Worm (Caenorhabditis elegans) whole organism, late embryonic: ENCODE results near the gene B0416.2.

Source experiments
- C38D4.7 ChIP-seq: fragments of 200-800 bp; sonication (Bioruptor generic); optimal IDR thresholded peaks from 2 replicates; lab custom pipeline; 2018; ENCODE audit warnings: mild to moderate bottlenecking, missing genetic modification characterization, moderate library complexity, missing compliant biosample characterization
- F13H6.1 ChIP-seq: sonication (generic microtip); optimal IDR thresholded peaks from 2 replicates; lab custom pipeline; 2016; ENCODE audit warnings: missing genetic modification characterization, missing compliant biosample characterization
- K02D7.2 ChIP-seq: sonication (generic microtip); optimal IDR thresholded peaks from 2 replicates; lab custom pipeline; 2017; ENCODE audit warnings: mild to moderate bottlenecking, missing genetic modification characterization, missing compliant biosample characterization
- T23F11.4 ChIP-seq: fragments of 200-800 bp; sonication (Bioruptor generic); optimal IDR thresholded peaks from 2 replicates; lab custom pipeline; 2018; ENCODE audit warnings: mild to moderate bottlenecking, missing genetic modification characterization, missing compliant biosample characterization
- ahr-1 ChIP-seq: sonication (generic microtip); optimal IDR thresholded peaks from 2 replicates; lab custom pipeline; 2016; ENCODE audit warnings: missing genetic modification characterization, missing compliant biosample characterization
- ama-1 ChIP-seq: fragments of 150-350 bp; optimal IDR thresholded peaks from 2 replicates; lab custom pipeline; 2014
- ceh-14 ChIP-seq: sonication (generic microtip); optimal IDR thresholded peaks from 2 replicates; lab custom pipeline; 2016; ENCODE audit warnings: missing genotype, missing genetic modification characterization, missing compliant biosample characterization
- ceh-18 ChIP-seq: sonication (generic microtip); optimal IDR thresholded peaks from 2 replicates; lab custom pipeline; 2016; ENCODE audit warnings: missing genetic modification characterization, missing compliant biosample characterization
- ceh-24 ChIP-seq: sonication (generic microtip); optimal IDR thresholded peaks from 2 replicates; lab custom pipeline; 2016; ENCODE audit warnings: mild to moderate bottlenecking, missing genetic modification characterization, missing compliant biosample characterization
- ceh-34 ChIP-seq: sonication (generic microtip); optimal IDR thresholded peaks from 2 replicates; lab custom pipeline; 2016; ENCODE audit warnings: mild to moderate bottlenecking, missing genetic modification characterization, missing compliant biosample characterization
- ceh-6 ChIP-seq: fragments of 200-800 bp; sonication (Bioruptor generic); optimal IDR thresholded peaks from 2 replicates; lab custom pipeline; 2018; ENCODE audit warnings: mild to moderate bottlenecking, missing genetic modification characterization, missing compliant biosample characterization
- dmd-4 ChIP-seq: sonication (generic microtip); optimal IDR thresholded peaks from 2 replicates; lab custom pipeline; 2016; ENCODE audit warnings: borderline replicate concordance, missing genetic modification characterization, missing compliant biosample characterization
- elt-2 ChIP-seq: sonication (generic microtip); optimal IDR thresholded peaks from 2 replicates; lab custom pipeline; 2016; ENCODE audit warnings: missing genetic modification reagents, missing genetic modification characterization, missing compliant biosample characterization
- elt-4 ChIP-seq: sonication (generic microtip); optimal IDR thresholded peaks from 2 replicates; lab custom pipeline; 2016; ENCODE audit warnings: missing genetic modification characterization, missing compliant biosample characterization
- fkh-10 ChIP-seq: fragments of 150-350 bp; optimal IDR thresholded peaks from 2 replicates; lab custom pipeline; 2014; ENCODE audit warnings: missing biosample characterization, missing genetic modification reagents, missing genetic modification characterization
- fkh-6 ChIP-seq: sonication (generic microtip); optimal IDR thresholded peaks from 2 replicates; lab custom pipeline; 2016; ENCODE audit warnings: missing genetic modification characterization, missing compliant biosample characterization
- gmeb-2 ChIP-seq: sonication (generic microtip); optimal IDR thresholded peaks from 2 replicates; lab custom pipeline; 2016; ENCODE audit warnings: missing genetic modification characterization, inconsistent platforms, missing compliant biosample characterization
- hlh-13 ChIP-seq: fragments of 200-800 bp; sonication (Bioruptor generic); optimal IDR thresholded peaks from 2 replicates; lab custom pipeline; 2018; ENCODE audit warnings: mild to moderate bottlenecking, missing genetic modification characterization, missing compliant biosample characterization
- hlh-15 ChIP-seq: sonication (generic microtip); optimal IDR thresholded peaks from 2 replicates; lab custom pipeline; 2016; ENCODE audit warnings: missing genetic modification characterization, missing compliant biosample characterization
- hlh-30 ChIP-seq: sonication (generic microtip); optimal IDR thresholded peaks from 2 replicates; lab custom pipeline; 2017; ENCODE audit warnings: antibody characterized with exemption, missing genetic modification characterization, missing compliant biosample characterization; ENCODE audit not compliant: insufficient read depth
- hlh-6 ChIP-seq: sonication (generic microtip); optimal IDR thresholded peaks from 2 replicates; lab custom pipeline; 2016; ENCODE audit warnings: missing genotype, missing genetic modification characterization, missing compliant biosample characterization
- hlh-8 ChIP-seq: sonication (generic microtip); optimal IDR thresholded peaks from 2 replicates; lab custom pipeline; 2016; ENCODE audit warnings: missing genotype, missing genetic modification characterization, missing compliant biosample characterization
- mec-3 ChIP-seq: sonication (generic microtip); optimal IDR thresholded peaks from 2 replicates; lab custom pipeline; 2016; ENCODE audit warnings: borderline replicate concordance, missing genetic modification characterization, missing compliant biosample characterization
- pax-1 ChIP-seq: fragments of 150-350 bp; optimal IDR thresholded peaks from 2 replicates; lab custom pipeline; 2014; ENCODE audit warnings: missing biosample characterization, missing genetic modification characterization
- pha-2 ChIP-seq: sonication (generic microtip); optimal IDR thresholded peaks from 2 replicates; lab custom pipeline; 2017; ENCODE audit warnings: mild to moderate bottlenecking, missing genetic modification characterization, missing compliant biosample characterization
- pqm-1 ChIP-seq: sonication (generic microtip); optimal IDR thresholded peaks from 2 replicates; lab custom pipeline; 2016; ENCODE audit warnings: missing genetic modification characterization, missing compliant biosample characterization
- sox-4 ChIP-seq: sonication (generic microtip); optimal IDR thresholded peaks from 2 replicates; lab custom pipeline; 2017; ENCODE audit warnings: mild to moderate bottlenecking, missing genetic modification characterization, inconsistent platforms, missing compliant biosample characterization
- tbx-2 ChIP-seq: sonication (generic microtip); optimal IDR thresholded peaks from 2 replicates; lab custom pipeline; 2016; ENCODE audit warnings: missing genetic modification characterization, missing compliant biosample characterization
- tbx-7 ChIP-seq: sonication (generic microtip); optimal IDR thresholded peaks from 2 replicates; lab custom pipeline; 2016; ENCODE audit warnings: missing genotype, missing genetic modification characterization, missing compliant biosample characterization
- unc-3 ChIP-seq, 2 experiments: fragments of 200-800 bp in 1 of 2; sonication (Bioruptor generic) in 1 of 2; sonication (generic microtip) in 1 of 2; conservative IDR thresholded peaks in 1 of 2; optimal IDR thresholded peaks in 1 of 2; 2 replicates each; pipeline versions ENCODE4 v1.3.6 to Lab custom; 2016 to 2022; ENCODE audit warnings: missing compliant biosample characterization in 2 of 2, missing genetic modification characterization in 2 of 2, missing genetic modification reagents in 1 of 2
- unc-55 ChIP-seq: sonication (generic microtip); optimal IDR thresholded peaks from 2 replicates; lab custom pipeline; 2017; ENCODE audit warnings: missing biosample characterization, missing genetic modification reagents, missing genetic modification characterization
- zip-5 ChIP-seq: sonication (generic microtip); optimal IDR thresholded peaks from 2 replicates; lab custom pipeline; 2016; ENCODE audit warnings: missing genetic modification characterization, missing compliant biosample characterization

Gene B0416.2

ce11 chrX:9264231-9264630 lies 34.7 kb upstream of the B0416.2 start, which contains the start of gene F18G5.6:
Gene F18G5.6 (minus strand): TSS chrX:9264331.
- TF ChIP-seq ceh-18 (tag; lab: Kevin White, UChicago) = no peak
- no peak for TF ChIP-seq F13H6.1
- TF ChIP-seq fkh-6 = no peak
- TF ChIP-seq hlh-8 = no peak
- no peak for TF ChIP-seq tbx-2 (tag; lab: Kevin White, UChicago)
- TF ChIP-seq gmeb-2 (tag; lab: Kevin White, UChicago) = no peak
- TF ChIP-seq K02D7.2 (tag; lab: Kevin White, UChicago) = no peak
- no peak for TF ChIP-seq pha-2
- no peak for TF ChIP-seq zip-5 (tag; lab: Kevin White, UChicago)
- no peak for TF ChIP-seq hlh-6 (tag; lab: Kevin White, UChicago)

ce11 chrX:9264636-9265035 lies 34.3 kb upstream of the B0416.2 start:
- TF ChIP-seq hlh-15 (tag; lab: Kevin White, UChicago) (no peak), hlh-30 (tag; lab: Kevin White, UChicago) (peak; percentile 38), mec-3 (tag; lab: Kevin White, UChicago) (no peak)

DNA sequence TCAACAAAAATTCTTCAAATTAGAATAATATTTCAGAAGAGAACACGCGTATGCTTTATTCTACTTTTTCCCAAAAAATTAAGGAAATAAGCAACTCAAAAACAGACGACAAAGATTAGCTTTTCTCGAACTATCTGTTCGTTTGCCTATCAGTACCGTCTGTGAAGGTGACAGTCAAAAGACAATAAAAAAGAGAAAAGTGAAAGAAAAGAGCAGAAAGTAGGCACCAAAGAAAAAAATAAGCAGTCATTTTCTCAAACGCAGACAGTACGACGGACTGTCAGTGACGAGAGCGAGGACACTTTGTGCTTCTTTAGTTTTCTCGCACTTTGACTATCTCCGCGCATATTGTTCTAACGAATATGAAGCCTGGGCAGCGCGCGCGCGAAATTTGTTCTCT lies 32.4 kb upstream of the B0416.2 start:
- TF ChIP-seq elt-4 (tag; lab: Kevin White, UChicago) = no peak

DNA sequence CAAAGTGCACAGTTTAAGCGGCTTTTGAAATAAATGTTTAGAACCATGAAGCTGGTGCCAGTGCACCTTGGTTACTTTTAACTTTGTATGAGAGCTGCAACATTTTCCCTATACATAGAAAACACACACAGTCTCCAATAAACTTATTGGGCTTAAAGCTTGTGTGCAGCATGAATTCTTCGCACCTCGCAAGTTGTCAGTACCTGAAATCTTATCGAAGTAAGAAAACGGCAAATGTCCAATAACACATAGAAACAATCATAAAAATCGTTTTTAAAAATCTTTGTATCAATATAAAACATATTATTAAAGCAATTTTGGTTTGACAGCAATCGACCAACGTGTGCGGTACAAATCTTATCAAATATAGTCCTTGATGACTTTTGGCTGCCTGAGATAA lies 30.6 kb upstream of the B0416.2 start:
- TF ChIP-seq pqm-1 (no peak), sox-4 (tag; lab: Kevin White, UChicago) (no peak), ama-1 (no peak), pax-1 (tag; lab: Kevin White, UChicago) (no peak), ceh-24 (tag; lab: Kevin White, UChicago) (no peak), unc-3 (GFP tag; conservative IDR thresholded peaks at IDR 0.05; lab: Robert Waterston, UW) (no peak), unc-3 (tag; optimal IDR thresholded peaks at IDR 0.05; lab: Kevin White, UChicago) (no peak), F13H6.1 (no peak)

DNA sequence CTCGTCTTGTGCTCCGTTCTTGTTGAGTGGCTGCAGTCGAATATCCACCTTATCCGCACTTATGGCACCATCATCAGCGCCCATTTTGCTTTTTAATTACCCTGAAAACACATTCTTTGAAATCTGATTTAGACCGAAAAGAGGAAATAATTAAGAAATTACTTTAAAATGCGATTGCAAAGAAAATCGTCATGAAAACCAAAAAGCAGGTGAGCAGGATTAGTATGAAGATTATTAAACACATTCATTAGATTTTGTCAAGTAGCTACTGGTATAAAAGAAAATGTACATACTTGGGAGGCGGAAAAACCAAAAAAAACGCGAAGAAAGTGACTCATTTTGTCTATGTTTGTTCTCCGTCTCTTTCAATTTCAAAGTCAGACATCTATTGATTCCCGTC lies 28.2 kb upstream of the B0416.2 start, which contains the start of gene B0416.5:
Gene B0416.5, minus strand, starts transcription at position 101 of the 400 bp plus-strand sequence.
- TF ChIP-seq fkh-10 (GFP tag; lab: Kevin White, UChicago) (no peak), ahr-1 (tag; lab: Kevin White, UChicago) (no peak), ama-1 (no peak), mec-3 (tag; lab: Kevin White, UChicago) (no peak), ceh-6 (no peak), hlh-13 (GFP tag; lab: Kevin White, UChicago) (no peak), ceh-34 (tag; lab: Kevin White, UChicago) (no peak), ceh-14 (tag; lab: Kevin White, UChicago) (no peak), hlh-30 (tag; lab: Kevin White, UChicago) (no peak), T23F11.4 (GFP tag; lab: Kevin White, UChicago) (no peak), C38D4.7 (no peak), tbx-7 (tag; lab: Kevin White, UChicago) (no peak), dmd-4 (tag; lab: Kevin White, UChicago) (no peak), unc-55 (GFP tag; lab: Kevin White, UChicago) (no peak), fkh-6 (no peak), tbx-2 (tag; lab: Kevin White, UChicago) (no peak), pha-2 (no peak)

ce11 chrX:9271886-9272285 lies 27.1 kb upstream of the B0416.2 start:
- TF ChIP-seq pax-1 (tag; lab: Kevin White, UChicago) (no peak), elt-2 (tag; lab: Kevin White, UChicago) (peak; percentile 96)
